Worm (Caenorhabditis elegans): ENCODE measurements around the gene C16C10.1.

The C16C10.1 gene

DNA sequence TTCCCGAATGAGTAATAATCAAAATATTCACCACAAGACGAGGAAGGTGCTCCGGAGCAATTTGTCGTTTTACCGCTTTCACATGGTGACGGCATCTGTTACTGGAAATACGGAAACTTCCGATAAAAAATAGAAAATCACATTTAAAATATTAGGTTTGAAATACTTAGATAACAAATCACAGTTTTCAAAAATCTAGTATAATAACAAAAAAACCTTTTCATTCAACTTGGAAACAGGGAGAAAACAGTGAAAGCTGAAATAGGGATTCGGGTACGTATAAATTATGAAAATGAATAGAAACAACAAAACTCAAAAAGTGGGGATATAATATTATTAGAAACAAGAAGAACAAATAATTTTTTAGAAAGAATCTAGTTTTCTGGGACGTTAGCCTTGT lies at the start of gene C16C10.1:
TSS of gene C16C10.1 (minus strand) at position 101 of the 400 bp plus-strand sequence.
- no peak for TF ChIP-seq lin-15B (tag; optimal IDR thresholded peaks at IDR 0.05)
- no peak for TF ChIP-seq skn-1 (tag; optimal IDR thresholded peaks at IDR 0.05)

DNA sequence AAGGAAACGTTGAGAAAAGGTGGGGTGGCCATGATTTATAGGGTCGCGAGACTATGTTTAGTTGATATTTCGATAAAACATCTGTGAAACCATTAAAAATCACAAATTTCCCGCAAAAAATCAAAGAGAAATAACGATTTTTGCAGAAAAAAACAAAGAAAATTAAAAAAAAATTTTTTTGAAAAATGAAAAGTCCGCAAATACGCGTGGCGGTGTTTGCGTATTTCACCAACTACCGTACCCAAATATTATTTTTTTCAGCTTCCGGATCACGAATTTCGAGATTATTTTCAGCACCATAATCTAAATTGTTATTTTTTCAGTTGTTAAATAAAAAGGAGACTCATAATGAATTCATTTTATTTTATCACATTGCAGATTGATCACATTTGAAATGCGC lies 48.9 kb upstream of the C16C10.1 start:
- no peak for TF ChIP-seq mef-2 (tag; optimal IDR thresholded peaks at IDR 0.05)
- TF ChIP-seq lsy-2 (tag; optimal IDR thresholded peaks at IDR 0.05) = peak in 1 of 2 experiments; percentile 3

DNA sequence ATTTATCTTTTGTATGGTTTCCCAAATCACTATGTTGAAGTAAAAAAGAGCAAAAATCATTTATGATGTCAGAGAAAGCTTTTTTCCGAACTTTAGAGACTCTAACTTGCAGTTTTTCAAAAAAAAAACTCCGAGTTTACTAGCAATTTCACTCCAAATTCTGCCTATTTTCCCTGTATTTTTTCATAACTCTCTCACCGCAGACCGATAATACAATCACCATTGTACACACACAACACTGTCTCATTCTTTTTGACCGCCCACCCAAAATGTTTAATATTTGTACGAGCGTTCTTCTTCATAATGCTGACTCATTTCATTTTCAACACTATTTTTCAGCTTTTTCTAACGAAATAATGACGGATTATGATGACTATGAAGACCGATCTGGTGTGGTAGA lies 47.6 kb upstream of the C16C10.1 start, which contains the start of gene F43C1.5:
TSS of gene F43C1.5 (plus strand) at position 301 of the 400 bp plus-strand sequence.
- no peak for TF ChIP-seq efl-1 (optimal IDR thresholded peaks at IDR 0.05)
- peak in 1 of 2 experiments; percentile 20 for TF ChIP-seq efl-1 (GFP tag; optimal IDR thresholded peaks at IDR 0.05 in 1 of 2)
- TF ChIP-seq alr-1 (tag; optimal IDR thresholded peaks at IDR 0.05; ENCODE audit: borderline replicate concordance) = no peak

DNA sequence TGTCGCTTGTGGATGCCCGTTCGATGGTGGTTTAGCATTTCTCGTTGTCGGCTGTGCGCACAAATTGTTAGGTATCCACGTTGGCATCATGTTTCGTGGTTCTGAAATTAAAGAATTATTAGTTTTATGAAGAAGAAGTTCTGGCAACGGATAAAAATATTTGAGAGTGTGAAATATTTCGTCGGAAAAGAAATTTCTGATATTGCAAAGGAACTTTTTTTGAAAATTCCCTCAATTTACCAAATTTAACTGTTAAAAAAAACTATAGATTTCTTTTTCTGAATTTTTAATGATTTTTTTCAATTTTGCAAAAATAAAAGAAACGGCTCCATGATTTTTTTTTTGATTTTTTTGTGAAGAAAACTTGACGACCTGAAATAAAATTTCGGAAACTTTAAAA lies 46.8 kb upstream of the C16C10.1 start, which contains the start of gene mpk-1:
TSS of gene mpk-1 (minus strand) at position 101 of the 400 bp plus-strand sequence.
- no peak for TF ChIP-seq lir-3 (tag; optimal IDR thresholded peaks at IDR 0.05; ENCODE audit: poor library complexity)
- TF ChIP-seq ceh-82 (tag; optimal IDR thresholded peaks at IDR 0.05) = no peak
- TF ChIP-seq mef-2 (tag; optimal IDR thresholded peaks at IDR 0.05) = no peak
- TF ChIP-seq ceh-8 (GFP tag; optimal IDR thresholded peaks at IDR 0.05) = no peak
- TF ChIP-seq tbx-2 (tag; optimal IDR thresholded peaks at IDR 0.05) = no peak
- no peak for TF ChIP-seq C16A3.4 (tag; optimal IDR thresholded peaks at IDR 0.05)
- no peak for TF ChIP-seq nhr-28 (tag; optimal IDR thresholded peaks at IDR 0.05)
- no peak for TF ChIP-seq nhr-90 (tag; optimal IDR thresholded peaks at IDR 0.05; ENCODE audit: poor library complexity)
- no peak for TF ChIP-seq lin-39 (tag; optimal IDR thresholded peaks at IDR 0.05)
- TF ChIP-seq F16B12.6 (tag; optimal IDR thresholded peaks at IDR 0.05) = no peak

DNA sequence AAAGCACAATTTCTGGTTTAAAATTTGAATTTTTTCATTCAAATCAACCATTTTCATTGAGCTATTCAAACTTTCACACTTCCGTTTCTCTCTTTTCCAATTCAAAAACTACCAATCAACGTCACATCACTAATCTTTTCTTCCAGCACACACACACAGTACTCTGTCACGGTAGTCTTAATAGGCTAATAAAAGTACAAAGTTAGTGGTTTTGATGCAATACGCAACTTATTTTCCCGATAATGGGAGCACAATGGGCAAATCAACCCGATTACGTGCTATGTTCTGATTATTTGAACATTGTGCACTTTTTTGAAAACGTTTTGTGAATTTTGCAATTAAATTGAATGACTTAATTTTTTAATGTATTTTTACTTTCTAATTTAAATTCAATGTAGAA lies 46.1 kb upstream of the C16C10.1 start:
- TF ChIP-seq nhr-11 (tag; optimal IDR thresholded peaks at IDR 0.05) (no peak), hlh-17 (GFP tag; optimal IDR thresholded peaks at IDR 0.05; ENCODE audit: borderline replicate concordance) (no peak), nhr-76 (tag; optimal IDR thresholded peaks at IDR 0.05) (no peak), sox-4 (tag; optimal IDR thresholded peaks at IDR 0.05) (no peak), Y116A8C.19 (tag; optimal IDR thresholded peaks at IDR 0.05; ENCODE audit: borderline replicate concordance) (no peak), jun-1 (tag; optimal IDR thresholded peaks at IDR 0.05) (no peak), nhr-71 (tag; optimal IDR thresholded peaks at IDR 0.05) (no peak), nhr-20 (tag; optimal IDR thresholded peaks at IDR 0.05) (no peak), ztf-11 (tag; optimal IDR thresholded peaks at IDR 0.05) (no peak), ets-5 (GFP tag; IDR thresholded peaks at IDR 0.05) (no peak), hpl-2 (GFP tag; optimal IDR thresholded peaks at IDR 0.05) (no peak), elt-2 (tag; optimal IDR thresholded peaks at IDR 0.05) (no peak), grh-1 (GFP tag; IDR thresholded peaks at IDR 0.05) (no peak), lin-15B (tag; optimal IDR thresholded peaks at IDR 0.05) (no peak), ceh-8 (GFP tag; optimal IDR thresholded peaks at IDR 0.05) (no peak), tlp-1 (tag; optimal IDR thresholded peaks at IDR 0.05) (no peak), sptf-1 (tag; optimal IDR thresholded peaks at IDR 0.05) (no peak), pax-3 (tag; optimal IDR thresholded peaks at IDR 0.05) (no peak), snpc-4 (tag; optimal IDR thresholded peaks at IDR 0.05) (no peak)

DNA sequence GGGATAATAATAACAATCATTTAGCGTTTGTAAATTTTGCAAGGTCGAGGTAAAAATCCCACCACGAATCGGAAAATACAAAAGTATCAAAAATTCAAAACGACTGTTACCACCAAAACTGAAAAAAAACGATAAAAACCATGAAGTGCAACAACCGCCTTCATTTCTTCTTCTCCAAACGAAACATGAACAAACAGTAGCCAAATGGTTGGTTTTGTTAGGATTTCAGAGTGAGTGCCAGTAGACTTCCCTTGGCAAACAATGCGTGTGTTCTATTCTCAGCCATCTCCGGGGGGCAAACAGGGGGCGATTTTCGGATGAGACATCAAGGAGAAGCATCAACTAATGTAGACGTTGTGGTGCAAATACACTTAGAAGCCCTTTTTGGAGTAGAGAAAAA lies 43.5 kb upstream of the C16C10.1 start:
- TF ChIP-seq unc-86 (tag; optimal IDR thresholded peaks at IDR 0.05) = no peak
- TF ChIP-seq lir-3 (tag; optimal IDR thresholded peaks at IDR 0.05; ENCODE audit: poor library complexity) = no peak
- no peak for TF ChIP-seq efl-1 (optimal IDR thresholded peaks at IDR 0.05)
- peak in 1 of 2 experiments; percentile 94 for TF ChIP-seq efl-1 (GFP tag; optimal IDR thresholded peaks at IDR 0.05 in 1 of 2)

All from whole organism, L1 larva.